Fruit fly (Drosophila melanogaster) whole organism, embryonic: ENCODE measurements around the gene Frq2.

ENCODE experiments used
- Atf3 ChIP-seq: fragments of 200-800 bp; sonication (Bioruptor generic); optimal IDR thresholded peaks from 3 replicates; lab custom pipeline; 2016; ENCODE audit warnings: missing biosample characterization, missing genetic modification characterization
- CG11398 ChIP-seq: fragments of 200-800 bp; sonication (Bioruptor generic); optimal IDR thresholded peaks from 2 replicates; lab custom pipeline; 2016; ENCODE audit warnings: missing biosample characterization, missing genetic modification characterization
- CG12104 ChIP-seq: fragments of 200-800 bp; sonication (Bioruptor generic); optimal IDR thresholded peaks from 3 replicates; lab custom pipeline; 2016; ENCODE audit warnings: missing biosample characterization, missing genetic modification characterization
- CG16813 ChIP-seq: fragments of 200-800 bp; sonication (Bioruptor generic); IDR thresholded peaks from 3 replicates; pipeline ENCODE4 v1.3.6; 2022; ENCODE audit warnings: missing biosample characterization, missing genetic modification characterization; ENCODE audit not compliant: partially characterized antibody
- CG8089 ChIP-seq: fragments of 200-800 bp; sonication (Bioruptor generic); optimal IDR thresholded peaks from 3 replicates; lab custom pipeline; 2016; ENCODE audit warnings: missing biosample characterization, missing genetic modification characterization
- HmgD ChIP-seq: fragments of 200-800 bp; sonication (Bioruptor generic); optimal IDR thresholded peaks from 3 replicates; lab custom pipeline; 2016; ENCODE audit warnings: missing biosample characterization, missing genetic modification characterization
- NfI ChIP-seq: fragments of 200-800 bp; sonication (Bioruptor generic); optimal IDR thresholded peaks from 3 replicates; lab custom pipeline; 2018; ENCODE audit warnings: missing biosample characterization, mild to moderate bottlenecking, missing genetic modification characterization, moderate library complexity
- gce ChIP-seq: fragments of 200-800 bp; sonication (Bioruptor generic); IDR thresholded peaks from 3 replicates; pipeline ENCODE4 v1.3.6; 2022; ENCODE audit warnings: missing biosample characterization, missing genetic modification characterization
- onecut ChIP-seq: fragments of 200-800 bp; sonication (Bioruptor generic); IDR thresholded peaks from 2 replicates; pipeline ENCODE4 v1.3.6; 2022; ENCODE audit warnings: missing biosample characterization, missing genetic modification characterization
- rib ChIP-seq: fragments of 200-800 bp; sonication (Bioruptor generic); IDR thresholded peaks from 2 replicates; pipeline ENCODE4 v1.3.6; 2022; ENCODE audit warnings: missing biosample characterization, missing genetic modification characterization
- usp ChIP-seq: fragments of >200 bp; optimal IDR thresholded peaks from 2 replicates; lab custom pipeline; 2017; ENCODE audit warnings: missing biosample characterization, missing genetic modification characterization

DNA sequence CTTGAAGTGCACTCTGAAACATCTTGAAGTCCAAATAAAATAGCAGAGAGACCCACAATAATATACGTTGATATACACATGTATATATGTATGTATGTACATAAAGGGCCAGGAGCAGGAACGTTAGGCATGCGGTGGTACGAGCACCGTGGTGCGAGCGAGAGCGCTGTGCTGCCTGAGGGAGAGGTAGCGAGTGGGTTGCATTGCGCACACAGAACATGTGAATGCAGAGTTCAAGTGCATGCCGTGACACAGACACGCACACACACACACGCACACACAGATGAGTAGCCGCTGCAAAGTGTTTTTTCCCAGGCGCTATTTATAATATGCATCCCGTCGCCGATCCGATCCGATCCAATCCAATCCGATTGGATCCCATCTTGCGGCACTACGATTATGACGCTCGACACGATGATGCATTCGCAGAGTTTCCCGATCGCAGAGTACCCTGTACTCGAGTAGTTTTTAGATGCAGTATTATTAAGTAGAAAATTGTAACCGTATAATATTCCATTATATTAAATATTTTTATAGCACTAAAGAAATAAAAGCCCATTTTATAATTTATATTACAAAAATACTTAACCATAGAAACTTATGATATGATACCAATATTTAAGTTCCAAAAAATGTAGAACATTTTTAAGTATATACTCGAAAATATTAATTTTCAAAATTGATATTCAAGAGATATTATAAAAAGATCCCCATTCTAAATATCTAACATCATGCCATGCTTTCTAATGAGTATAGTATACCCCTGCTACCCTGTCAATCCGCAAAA is 30.9 kb downstream of the Frq2 start:
- no peak for TF ChIP-seq CG16813 (GFP tag; lab: Robert Waterston, UW)
- no peak for TF ChIP-seq usp (GFP tag; lab: Kevin White, UChicago)
- TF ChIP-seq Atf3: no peak
- TF ChIP-seq gce (GFP tag; lab: Robert Waterston, UW): no peak
- no peak for TF ChIP-seq HmgD (GFP tag; lab: Kevin White, UChicago)
- TF ChIP-seq CG11398: no peak
- TF ChIP-seq NfI: no peak
- no peak for TF ChIP-seq CG12104 (GFP tag; lab: Kevin White, UChicago)
- TF ChIP-seq onecut (GFP tag; lab: Robert Waterston, UW): no peak
- no peak for TF ChIP-seq rib (GFP tag; lab: Robert Waterston, UW)
- TF ChIP-seq CG8089 (GFP tag; lab: Kevin White, UChicago): no peak
